Worm (Caenorhabditis elegans) whole organism, young adult: ENCODE measurements around the gene ZK1086.2.

Experiments
- B0019.2 ChIP-seq: fragments of 200-800 bp; sonication (Bioruptor generic); conservative IDR thresholded peaks from 2 replicates; pipeline ENCODE4 v1.3.6; 2022; ENCODE audit warnings: missing genetic modification reagents, missing genetic modification characterization, missing compliant biosample characterization
- D2030.7 ChIP-seq: fragments of 200-800 bp; sonication (Bioruptor generic); IDR thresholded peaks from 2 replicates; pipeline ENCODE4 v1.3.6; 2022; ENCODE audit warnings: missing genetic modification reagents, missing genetic modification characterization, missing compliant biosample characterization
- F23B12.7 ChIP-seq: sonication (generic microtip); optimal IDR thresholded peaks from 2 replicates; lab custom pipeline; 2017; ENCODE audit warnings: missing genetic modification characterization, mild to moderate bottlenecking, missing compliant biosample characterization, antibody characterized with exemption, moderate library complexity; ENCODE audit not compliant: insufficient read depth
- F33H1.4 ChIP-seq: fragments of 200-800 bp; sonication (Bioruptor generic); IDR thresholded peaks from 2 replicates; pipeline ENCODE4 v1.3.6; 2022; ENCODE audit warnings: missing genetic modification reagents, missing genetic modification characterization, missing compliant biosample characterization
- F37B4.10 ChIP-seq: fragments of 200-800 bp; sonication (Bioruptor generic); IDR thresholded peaks from 2 replicates; pipeline ENCODE4 v1.3.6; 2022; ENCODE audit warnings: missing genetic modification characterization, missing compliant biosample characterization
- F39B2.1 ChIP-seq: fragments of 200-800 bp; sonication (Bioruptor generic); IDR thresholded peaks from 2 replicates; pipeline ENCODE4 v1.3.6; 2022; ENCODE audit warnings: missing genetic modification reagents, missing genetic modification characterization, missing compliant biosample characterization
- F57A8.1 ChIP-seq: fragments of 200-800 bp; sonication (Bioruptor generic); optimal IDR thresholded peaks from 2 replicates; lab custom pipeline; 2018; ENCODE audit warnings: mild to moderate bottlenecking, missing genetic modification characterization, moderate library complexity, missing compliant biosample characterization
- K12H6.12 ChIP-seq: fragments of 200-800 bp; sonication (Bioruptor generic); optimal IDR thresholded peaks from 2 replicates; lab custom pipeline; 2018; ENCODE audit warnings: mild to moderate bottlenecking, missing genetic modification characterization, missing compliant biosample characterization
- akir-1 ChIP-seq: fragments of 200-800 bp; sonication (Bioruptor generic); optimal IDR thresholded peaks from 2 replicates; lab custom pipeline; 2018; ENCODE audit warnings: mild to moderate bottlenecking, missing genetic modification characterization, moderate library complexity, missing compliant biosample characterization
- ama-1 ChIP-seq, 3 experiments: fragments of 150-350 bp in 1 of 3; sonication (generic microtip) in 2 of 3; optimal IDR thresholded peaks; 2 replicates each; lab custom pipeline; 2014 to 2018; ENCODE audit warnings: missing biosample characterization in 2 of 3, missing genetic modification characterization in 2 of 3, missing genetic modification reagents in 2 of 3
- cebp-1 ChIP-seq, 2 experiments: fragments of 200-800 bp in 1 of 2; sonication (Bioruptor generic) in 1 of 2; sonication (generic microtip) in 1 of 2; IDR thresholded peaks in 1 of 2; optimal IDR thresholded peaks in 1 of 2; 2 replicates each; pipeline versions ENCODE4 v1.3.6 to Lab custom; 2017 to 2022; ENCODE audit warnings: missing compliant biosample characterization in 2 of 2, missing genetic modification characterization in 2 of 2, mild to moderate bottlenecking in 1 of 2, missing genetic modification reagents in 1 of 2, moderate library complexity in 1 of 2
- egl-18 ChIP-seq: fragments of 200-800 bp; sonication (Bioruptor generic); IDR thresholded peaks from 2 replicates; pipeline ENCODE4 v1.3.6; 2022; ENCODE audit warnings: missing genetic modification reagents, missing genetic modification characterization, missing compliant biosample characterization
- egrh-3 ChIP-seq: fragments of 200-800 bp; sonication (Bioruptor generic); IDR thresholded peaks from 2 replicates; pipeline ENCODE4 v1.3.6; 2022; ENCODE audit warnings: missing genetic modification reagents, missing genetic modification characterization, missing compliant biosample characterization
- hsf-1 ChIP-seq: fragments of 200-800 bp; sonication (Bioruptor generic); IDR thresholded peaks from 2 replicates; pipeline ENCODE4 v1.3.6; 2022; ENCODE audit warnings: missing genetic modification reagents, missing genetic modification characterization, missing compliant biosample characterization
- lin-40 ChIP-seq: sonication (generic microtip); optimal IDR thresholded peaks from 2 replicates; lab custom pipeline; 2016; ENCODE audit warnings: missing genetic modification characterization, mild to moderate bottlenecking, missing compliant biosample characterization, missing genotype, missing genetic modification reagents
- lin-54 ChIP-seq: fragments of 200-800 bp; sonication (Bioruptor generic); optimal IDR thresholded peaks from 2 replicates; lab custom pipeline; 2018; ENCODE audit warnings: mild to moderate bottlenecking, missing genetic modification characterization, missing compliant biosample characterization
- madf-6 ChIP-seq: fragments of 200-800 bp; sonication (Bioruptor generic); IDR thresholded peaks from 2 replicates; pipeline ENCODE4 v1.3.6; 2022; ENCODE audit warnings: missing genetic modification reagents, missing genetic modification characterization, missing compliant biosample characterization
- mel-28 ChIP-seq: sonication (generic microtip); optimal IDR thresholded peaks from 2 replicates; lab custom pipeline; 2016; ENCODE audit warnings: borderline replicate concordance, mild to moderate bottlenecking, missing genetic modification characterization, missing compliant biosample characterization
- nhr-80 ChIP-seq: sonication (generic microtip); optimal IDR thresholded peaks from 2 replicates; lab custom pipeline; 2016; ENCODE audit warnings: missing genetic modification characterization, missing compliant biosample characterization
- pha-4 ChIP-seq: fragments of 150-350 bp; sonication (generic microtip); optimal IDR thresholded peaks from 2 replicates; lab custom pipeline; 2014; ENCODE audit warnings: missing biosample characterization, missing genetic modification reagents, missing genetic modification characterization
- sdz-38 ChIP-seq: sonication (generic microtip); optimal IDR thresholded peaks from 2 replicates; lab custom pipeline; 2016; ENCODE audit warnings: missing genotype, missing genetic modification characterization, missing compliant biosample characterization
- snpc-1.3 ChIP-seq: sonication (generic microtip); optimal IDR thresholded peaks from 2 replicates; lab custom pipeline; 2017; ENCODE audit warnings: missing genetic modification characterization, mild to moderate bottlenecking, missing compliant biosample characterization, antibody characterized with exemption, moderate library complexity, missing genotype, missing genetic modification reagents; ENCODE audit not compliant: insufficient read depth
- snpc-3.4 ChIP-seq: sonication (generic microtip); optimal IDR thresholded peaks from 2 replicates; lab custom pipeline; 2017; ENCODE audit warnings: missing genetic modification characterization, mild to moderate bottlenecking, missing compliant biosample characterization, antibody characterized with exemption, moderate library complexity, missing genotype, missing genetic modification reagents
- somi-1 ChIP-seq: fragments of 200-800 bp; sonication (Bioruptor generic); optimal IDR thresholded peaks from 2 replicates; lab custom pipeline; 2018; ENCODE audit warnings: mild to moderate bottlenecking, missing genetic modification characterization, missing compliant biosample characterization
- unc-130 ChIP-seq: sonication (generic microtip); optimal IDR thresholded peaks from 2 replicates; lab custom pipeline; 2016; ENCODE audit warnings: missing genetic modification reagents, missing genetic modification characterization, missing compliant biosample characterization
- unc-62 ChIP-seq: fragments of 150-350 bp; optimal IDR thresholded peaks from 2 replicates; lab custom pipeline; 2014; ENCODE audit warnings: missing biosample characterization, missing genetic modification reagents, missing genetic modification characterization
- xnd-1 ChIP-seq: sonication (generic microtip); optimal IDR thresholded peaks from 2 replicates; lab custom pipeline; 2016; ENCODE audit warnings: missing genotype, missing genetic modification reagents, missing genetic modification characterization, missing compliant biosample characterization
- ztf-22 ChIP-seq: fragments of 200-800 bp; sonication (Bioruptor generic); optimal IDR thresholded peaks from 2 replicates; lab custom pipeline; 2018; ENCODE audit warnings: mild to moderate bottlenecking, missing genetic modification characterization, moderate library complexity, missing compliant biosample characterization
- ztf-26 ChIP-seq: sonication (generic microtip); optimal IDR thresholded peaks from 2 replicates; lab custom pipeline; 2017; ENCODE audit warnings: missing genetic modification characterization, missing compliant biosample characterization
- ztf-6 ChIP-seq: fragments of 200-800 bp; sonication (Bioruptor generic); IDR thresholded peaks from 2 replicates; pipeline ENCODE4 v1.3.6; 2022; ENCODE audit warnings: missing genetic modification reagents, missing genetic modification characterization, missing compliant biosample characterization

The ZK1086.2 gene

ce11 chrX:13811929-13812328, 18.5 kb upstream of the ZK1086.2 start:
- TF ChIP-seq mel-28 (tag; lab: Kevin White, UChicago) (no peak), somi-1 (GFP tag; lab: Kevin White, UChicago) (peak; percentile 47), K12H6.12 (tag; lab: Kevin White, UChicago) (peak; percentile 5), egrh-3 (GFP tag; lab: Robert Waterston, UW) (no peak), pha-4 (no peak)

DNA sequence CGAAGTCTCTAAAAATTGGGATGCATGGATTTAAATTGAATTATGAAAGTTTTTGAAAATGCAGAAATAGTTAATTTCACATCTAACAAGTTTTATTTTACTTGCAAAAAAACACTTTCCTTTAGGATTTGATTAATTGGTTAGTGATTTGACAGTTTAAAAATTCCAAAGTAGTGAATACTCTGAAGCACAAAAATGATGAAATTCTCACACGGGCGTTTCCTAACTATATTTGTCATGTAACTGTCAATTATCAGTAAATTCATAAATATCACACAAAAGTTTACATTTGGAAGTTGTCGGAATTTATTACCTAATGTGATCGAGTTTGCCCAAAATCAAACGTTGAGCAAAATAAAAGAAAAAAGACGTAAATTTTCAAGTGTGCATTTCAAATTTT, 17.7 kb upstream of the ZK1086.2 start:
- TF ChIP-seq nhr-80 (peak; percentile 22), unc-62 (peak; percentile 91), ztf-22 (no peak)

DNA sequence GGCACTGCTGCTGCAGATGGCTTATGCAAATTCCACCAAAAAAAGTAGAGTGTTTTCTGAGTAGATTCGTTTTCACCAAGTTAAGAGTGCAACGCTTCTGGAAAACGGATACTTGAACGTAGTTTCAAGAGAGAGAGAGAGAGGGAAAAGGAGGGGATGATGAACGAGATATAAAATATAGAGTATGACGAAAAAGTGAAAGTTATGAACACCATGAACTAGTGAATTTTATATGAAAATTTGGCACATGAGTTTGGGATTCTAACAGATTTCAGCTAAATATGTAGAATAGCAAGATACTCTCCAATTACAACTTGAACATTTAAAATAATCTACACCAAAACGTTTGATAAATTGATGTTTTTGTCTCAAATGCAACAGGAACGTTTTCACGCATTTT, 16.3 kb upstream of the ZK1086.2 start, which contains the start of gene obr-3:
TSS of gene obr-3 (minus strand) at position 101 of the 400 bp plus-strand sequence.
- TF ChIP-seq F57A8.1 (GFP tag; lab: Kevin White, UChicago), result no peak
- TF ChIP-seq lin-54, result no peak
- TF ChIP-seq D2030.7 (GFP tag; lab: Robert Waterston, UW), result no peak
- no peak for TF ChIP-seq B0019.2 (GFP tag; lab: Robert Waterston, UW)
- TF ChIP-seq sdz-38 (tag; lab: Kevin White, UChicago), result no peak
- TF ChIP-seq ama-1 (optimal IDR thresholded peaks at IDR 0.05; lab: Kevin White, UChicago), result no peak
- TF ChIP-seq ama-1 (GFP tag; optimal IDR thresholded peaks at IDR 0.05; lab: Kevin White, UChicago), result no peak
- no peak for TF ChIP-seq ztf-26
- TF ChIP-seq snpc-3.4 (tag; lab: Kevin White, UChicago), result no peak
- no peak for TF ChIP-seq ztf-6 (GFP tag; lab: Robert Waterston, UW)
- no peak for TF ChIP-seq akir-1 (GFP tag; lab: Kevin White, UChicago)
- no peak for TF ChIP-seq F23B12.7 (tag; lab: Kevin White, UChicago)
- TF ChIP-seq unc-130 (GFP tag; lab: Kevin White, UChicago), result no peak
- TF ChIP-seq pha-4, result no peak
- no peak for TF ChIP-seq madf-6 (GFP tag; lab: Robert Waterston, UW)
- TF ChIP-seq snpc-1.3 (tag; lab: Kevin White, UChicago), result no peak
- no peak for TF ChIP-seq egl-18 (GFP tag; lab: Robert Waterston, UW)
- TF ChIP-seq F39B2.1 (GFP tag; lab: Robert Waterston, UW), result no peak

- TF ChIP-seq akir-1 (GFP tag; lab: Kevin White, UChicago), result no peak
- TF ChIP-seq lin-40 (tag; lab: Kevin White, UChicago), result no peak
- no peak for TF ChIP-seq xnd-1 (tag; lab: Kevin White, UChicago)
- no peak for TF ChIP-seq F37B4.10 (GFP tag; lab: Robert Waterston, UW)
- no peak for TF ChIP-seq cebp-1 (GFP tag; IDR thresholded peaks at IDR 0.05; lab: Robert Waterston, UW)
- peak; percentile 5 for TF ChIP-seq cebp-1 (tag; optimal IDR thresholded peaks at IDR 0.05; lab: Kevin White, UChicago)
- TF ChIP-seq nhr-80, result peak; percentile 63
- TF ChIP-seq F23B12.7 (tag; lab: Kevin White, UChicago), result no peak
Observed at ce11 chrX:13803246-13803645, 9.8 kb upstream of the ZK1086.2 start.

DNA sequence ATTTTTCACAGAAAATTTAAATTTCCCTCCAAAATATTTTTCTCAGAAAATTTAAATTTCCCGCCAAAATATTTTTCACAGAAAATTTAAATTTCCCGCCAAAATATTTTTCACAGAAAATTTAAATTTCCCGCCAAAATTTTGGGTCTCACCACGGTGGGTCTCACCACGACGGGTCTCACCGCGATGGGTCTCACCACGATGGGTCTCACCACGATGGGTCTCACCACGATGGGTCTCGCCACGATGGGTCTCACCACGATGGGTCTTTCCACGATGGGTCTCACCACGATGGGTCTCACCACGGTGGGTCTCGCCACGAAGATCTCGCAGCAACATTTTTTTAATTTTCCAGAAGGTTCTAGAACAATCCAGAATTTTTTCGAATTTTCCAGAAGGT, 2.5 kb upstream of the ZK1086.2 start:
- TF ChIP-seq hsf-1 (GFP tag; lab: Robert Waterston, UW) (peak; percentile 48; the same call in 1 of the 2 replicates), F33H1.4 (peak; percentile 54)
- TF ChIP-seq, all 124 proteins: peak for 2; not testable (repeated sequence) for 122
